Fruit fly (Drosophila melanogaster) whole organism, embryonic: ENCODE measurements around the gene CG33160.

Experiments used
- Adf1 ChIP-seq: fragments of 200-800 bp; sonication (Bioruptor generic); IDR thresholded peaks from 2 replicates; pipeline ENCODE4 v1.3.6; 2022; ENCODE audit warnings: missing biosample characterization, missing genetic modification characterization
- Awh ChIP-seq: fragments of 200-800 bp; sonication (Bioruptor generic); IDR thresholded peaks from 2 replicates; pipeline ENCODE4, ENCODE4 v1.3.6; 2022; ENCODE audit warnings: missing biosample characterization, missing genetic modification characterization
- Blimp-1 ChIP-seq: fragments of 200-800 bp; sonication (Bioruptor generic); optimal IDR thresholded peaks from 3 replicates; lab custom pipeline; 2018; ENCODE audit warnings: missing biosample characterization, missing genetic modification characterization, mild to moderate bottlenecking, moderate library complexity, missing genetic modification reagents
- CG12299 ChIP-seq: fragments of 200-800 bp; sonication (Bioruptor generic); optimal IDR thresholded peaks from 2 replicates; lab custom pipeline; 2018; ENCODE audit warnings: missing biosample characterization, mild to moderate bottlenecking, missing genetic modification characterization
- CG14860 ChIP-seq: fragments of 200-800 bp; sonication (Bioruptor generic); IDR thresholded peaks from 3 replicates; pipeline ENCODE4 v1.3.6; 2022; ENCODE audit warnings: missing biosample characterization, missing genetic modification characterization; ENCODE audit not compliant: partially characterized antibody
- CG15479 ChIP-seq: fragments of 200-800 bp; sonication (Bioruptor generic); optimal IDR thresholded peaks from 3 replicates; lab custom pipeline; 2019; ENCODE audit warnings: missing biosample characterization, mild to moderate bottlenecking, missing genetic modification characterization, moderate library complexity
- CG17359 ChIP-seq: fragments of 200-800 bp; sonication (Bioruptor generic); optimal IDR thresholded peaks from 3 replicates; lab custom pipeline; 2018; ENCODE audit warnings: missing biosample characterization, mild to moderate bottlenecking, missing genetic modification characterization, moderate library complexity
- CG34224 ChIP-seq: fragments of 200-800 bp; sonication (Bioruptor generic); IDR thresholded peaks from 3 replicates; pipeline ENCODE4 v1.3.6; 2022; ENCODE audit warnings: missing biosample characterization, missing genetic modification characterization; ENCODE audit not compliant: partially characterized antibody
- CG6254 ChIP-seq: fragments of 200-800 bp; sonication (Bioruptor generic); optimal IDR thresholded peaks from 3 replicates; lab custom pipeline; 2017; ENCODE audit warnings: mild to moderate bottlenecking, missing biosample characterization, missing genetic modification reagents, missing genetic modification characterization
- CG6272 ChIP-seq: fragments of 200-800 bp; sonication (Bioruptor generic); IDR thresholded peaks from 2 replicates; pipeline ENCODE4 v1.3.6; 2022; ENCODE audit warnings: missing biosample characterization, missing genetic modification characterization
- CG8944 ChIP-seq: fragments of 200-800 bp; sonication (Bioruptor generic); optimal IDR thresholded peaks from 3 replicates; lab custom pipeline; 2016; ENCODE audit warnings: missing biosample characterization, missing genetic modification characterization
- Dek ChIP-seq: fragments of 200-800 bp; sonication (Bioruptor generic); optimal IDR thresholded peaks from 3 replicates; lab custom pipeline; 2019; ENCODE audit warnings: missing biosample characterization, mild to moderate bottlenecking, missing genetic modification characterization, moderate library complexity
- Doc3 ChIP-seq: fragments of 200-800 bp; sonication (Bioruptor generic); IDR thresholded peaks from 3 replicates; pipeline ENCODE4 v1.3.6; 2022; ENCODE audit warnings: missing biosample characterization, missing genetic modification characterization; ENCODE audit not compliant: partially characterized antibody
- Eip74EF ChIP-seq, 2 experiments: fragments of 200-800 bp in 1 of 2; fragments of >200 bp in 1 of 2; sonication (Bioruptor generic) in 1 of 2; optimal IDR thresholded peaks; 2 replicates each; lab custom pipeline; 2017 to 2019; ENCODE audit warnings: missing biosample characterization in 2 of 2, missing genetic modification characterization in 2 of 2, mild to moderate bottlenecking in 1 of 2, moderate library complexity in 1 of 2
- GATAe ChIP-seq: fragments of 200-800 bp; sonication (Bioruptor generic); conservative IDR thresholded peaks from 2 replicates; pipeline ENCODE4 v1.3.6; 2022; ENCODE audit warnings: missing biosample characterization, missing genetic modification characterization
- H2.0 ChIP-seq: fragments of 200-800 bp; sonication (Bioruptor generic); IDR thresholded peaks from 2 replicates; pipeline ENCODE4 v1.3.6; 2022; ENCODE audit warnings: missing biosample characterization, missing genetic modification characterization
- HmgD ChIP-seq: fragments of 200-800 bp; sonication (Bioruptor generic); optimal IDR thresholded peaks from 3 replicates; lab custom pipeline; 2016; ENCODE audit warnings: missing biosample characterization, missing genetic modification characterization
- Hsf ChIP-seq: fragments of 200-800 bp; sonication (Bioruptor generic); optimal IDR thresholded peaks from 3 replicates; lab custom pipeline; 2016; ENCODE audit warnings: missing biosample characterization, missing genetic modification characterization
- Lim3 ChIP-seq: fragments of 200-800 bp; sonication (Bioruptor generic); IDR thresholded peaks from 2 replicates; pipeline ENCODE4 v1.3.6; 2022; ENCODE audit warnings: missing biosample characterization, missing genetic modification characterization
- MBD-R2 ChIP-seq: fragments of 200-800 bp; sonication (Bioruptor generic); IDR thresholded peaks from 2 replicates; pipeline ENCODE4 v1.3.6; 2022; ENCODE audit warnings: missing biosample characterization, missing genetic modification characterization
- Myb ChIP-seq: fragments of 200-800 bp; sonication (Bioruptor generic); optimal IDR thresholded peaks from 2 replicates; lab custom pipeline; 2016; ENCODE audit warnings: missing biosample characterization, missing genetic modification characterization
- Nf-YA ChIP-seq: fragments of 200-800 bp; sonication (Bioruptor generic); IDR thresholded peaks from 2 replicates; pipeline ENCODE4 v1.3.6; 2022; ENCODE audit warnings: missing biosample characterization, missing genetic modification characterization
- Opbp ChIP-seq: fragments of 200-800 bp; sonication (Bioruptor generic); IDR thresholded peaks from 3 replicates; pipeline ENCODE4 v1.3.6; 2022; ENCODE audit warnings: missing biosample characterization, missing genetic modification characterization; ENCODE audit not compliant: partially characterized antibody
- Sin3A ChIP-seq: fragments of >200 bp; optimal IDR thresholded peaks from 2 replicates; lab custom pipeline; 2018
- Sry-δ ChIP-seq: fragments of 200-800 bp; sonication (Bioruptor generic); optimal IDR thresholded peaks from 2 replicates; lab custom pipeline; 2016; ENCODE audit warnings: missing biosample characterization, missing genetic modification characterization
- YL-1 ChIP-seq: fragments of 200-800 bp; sonication (Bioruptor generic); optimal IDR thresholded peaks from 3 replicates; lab custom pipeline; 2017; ENCODE audit warnings: missing biosample characterization, mild to moderate bottlenecking, missing genetic modification characterization
- al ChIP-seq: fragments of 200-800 bp; sonication (Bioruptor generic); IDR thresholded peaks from 2 replicates; pipeline ENCODE4 v1.3.6; 2022; ENCODE audit warnings: missing biosample characterization, missing genetic modification characterization
- ash1 ChIP-seq: fragments of 200-800 bp; sonication (Bioruptor generic); optimal IDR thresholded peaks from 2 replicates; lab custom pipeline; 2018; ENCODE audit warnings: missing biosample characterization, mild to moderate bottlenecking, missing genetic modification characterization
- ato ChIP-seq: fragments of 200-800 bp; sonication (Bioruptor generic); IDR thresholded peaks from 2 replicates; pipeline ENCODE4 v1.3.6; 2022; ENCODE audit warnings: missing biosample characterization, missing genetic modification characterization; ENCODE audit not compliant: partially characterized antibody
- cad ChIP-seq: fragments of >200 bp; optimal IDR thresholded peaks from 2 replicates; lab custom pipeline; 2017; ENCODE audit warnings: missing biosample characterization, missing genetic modification characterization
- gfzf ChIP-seq: fragments of 200-800 bp; sonication (Bioruptor generic); optimal IDR thresholded peaks from 2 replicates; lab custom pipeline; 2016; ENCODE audit warnings: missing biosample characterization, mild to moderate bottlenecking, missing genetic modification characterization, moderate library complexity
- klu ChIP-seq: fragments of 200-800 bp; sonication (Bioruptor generic); IDR thresholded peaks from 2 replicates; pipeline ENCODE4 v1.3.6; 2022; ENCODE audit warnings: missing biosample characterization, missing genetic modification characterization
- mam ChIP-seq: fragments of 200-800 bp; sonication (Bioruptor generic); optimal IDR thresholded peaks from 3 replicates; lab custom pipeline; 2016; ENCODE audit warnings: missing biosample characterization, missing genetic modification characterization
- mld ChIP-seq: fragments of 200-800 bp; sonication (Bioruptor generic); IDR thresholded peaks from 3 replicates; pipeline ENCODE4 v1.3.6; 2022; ENCODE audit warnings: missing biosample characterization, missing genetic modification characterization; ENCODE audit not compliant: partially characterized antibody
- pros ChIP-seq: fragments of 200-800 bp; sonication (Bioruptor generic); optimal IDR thresholded peaks from 3 replicates; lab custom pipeline; 2019; ENCODE audit warnings: missing biosample characterization, mild to moderate bottlenecking, missing genetic modification characterization, moderate library complexity
- row ChIP-seq: fragments of 200-800 bp; sonication (Bioruptor generic); IDR thresholded peaks from 3 replicates; pipeline ENCODE4 v1.3.6; 2022; ENCODE audit warnings: missing biosample characterization, missing genetic modification characterization
- sens ChIP-seq: fragments of 200-800 bp; sonication (Bioruptor generic); peaks from one replicate; lab custom pipeline; 2016; ENCODE audit warnings: missing biosample characterization, missing genetic modification characterization
- slp2 ChIP-seq: fragments of 200-800 bp; sonication (Bioruptor generic); optimal IDR thresholded peaks from 2 replicates; lab custom pipeline; 2016; ENCODE audit warnings: missing biosample characterization, missing genetic modification characterization
- sna ChIP-seq: fragments of 200-800 bp; sonication (Bioruptor generic); IDR thresholded peaks from 2 replicates; pipeline ENCODE4 v1.3.6; 2022; ENCODE audit warnings: missing biosample characterization, missing genetic modification characterization; ENCODE audit not compliant: partially characterized antibody
- tna ChIP-seq: fragments of 200-800 bp; sonication (Bioruptor generic); IDR thresholded peaks from 2 replicates; pipeline ENCODE4 v1.3.6; 2022; ENCODE audit warnings: missing biosample characterization, missing genetic modification characterization; ENCODE audit not compliant: partially characterized antibody

CG33160 gene

DNA sequence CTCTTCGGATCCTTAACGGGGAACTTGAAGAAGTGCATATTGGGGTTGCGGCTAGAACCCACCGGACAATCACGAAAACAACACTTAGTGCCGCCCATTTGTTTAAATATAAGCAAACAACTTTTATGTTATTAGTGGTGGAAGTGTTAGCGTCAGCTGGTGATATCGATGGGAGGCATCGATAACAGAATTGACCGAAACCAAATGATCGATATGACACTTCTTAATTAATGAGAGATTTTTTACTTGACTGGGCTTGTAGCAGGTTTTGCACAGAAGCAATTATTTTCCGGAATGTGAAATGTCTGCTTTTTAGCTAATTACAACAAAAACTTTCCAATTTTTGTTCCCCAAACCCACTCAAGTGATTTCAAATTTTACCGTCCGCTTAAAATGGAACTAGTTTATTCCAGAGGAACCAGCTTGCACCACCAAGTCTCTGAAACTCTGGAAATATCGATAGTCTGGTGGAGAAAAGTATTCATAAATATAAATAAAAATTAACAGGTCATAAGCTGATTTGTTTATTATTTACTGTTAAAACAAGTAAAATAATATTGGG, 13.7 kb downstream of the CG33160 start, which contains the start of gene CG14965 (continued):
- no peak for TF ChIP-seq Nf-YA (GFP tag; lab: Robert Waterston, UW)
- TF ChIP-seq ash1: no peak
- peak; percentile 87 for TF ChIP-seq CG14860
- TF ChIP-seq Lim3: no peak
- peak; percentile 84 for TF ChIP-seq CG34224
- no peak for TF ChIP-seq Dek
- TF ChIP-seq Blimp-1: no peak
- peak; percentile 95 for TF ChIP-seq Sry-δ (GFP tag; lab: Kevin White, UChicago)
- TF ChIP-seq H2.0 (GFP tag; lab: Robert Waterston, UW): no peak
- TF ChIP-seq ato (GFP tag; lab: Robert Waterston, UW): peak; percentile 75
- peak; percentile 84 for TF ChIP-seq Sin3A (lab: Kevin White, UChicago)
- TF ChIP-seq Hsf (GFP tag; lab: Kevin White, UChicago): no peak
- TF ChIP-seq Eip74EF (GFP tag; optimal IDR thresholded peaks at IDR 0.05; lab: Kevin White, UChicago): no peak
- peak; percentile 75; the same call in 2 of the 3 replicates for TF ChIP-seq mld (GFP tag; lab: Robert Waterston, UW)
- TF ChIP-seq CG6272 (GFP tag; lab: Robert Waterston, UW): peak; percentile 30; the same call in 1 of the 2 replicates
- TF ChIP-seq Opbp: peak; percentile 82; the same call in 2 of the 3 replicates
- TF ChIP-seq tna: peak; percentile 78
- peak; percentile 13 for TF ChIP-seq mam (GFP tag; lab: Kevin White, UChicago)
- no peak for TF ChIP-seq YL-1 (GFP tag; lab: Kevin White, UChicago)
- TF ChIP-seq CG15479: peak; percentile 79
- TF ChIP-seq sna: peak; percentile 95
- peak; percentile 94 for TF ChIP-seq Myb
- no peak for TF ChIP-seq pros (GFP tag; lab: Kevin White, UChicago)
- peak; percentile 50; the same call in 2 of the 3 replicates for TF ChIP-seq row (GFP tag; lab: Robert Waterston, UW)
- no peak for TF ChIP-seq gfzf (GFP tag; lab: Kevin White, UChicago)
- peak; percentile 62 for TF ChIP-seq MBD-R2 (GFP tag; lab: Robert Waterston, UW)
- TF ChIP-seq sens (GFP tag; lab: Kevin White, UChicago): no peak
- peak; percentile 90 for TF ChIP-seq Doc3 (GFP tag; lab: Robert Waterston, UW)

DNA sequence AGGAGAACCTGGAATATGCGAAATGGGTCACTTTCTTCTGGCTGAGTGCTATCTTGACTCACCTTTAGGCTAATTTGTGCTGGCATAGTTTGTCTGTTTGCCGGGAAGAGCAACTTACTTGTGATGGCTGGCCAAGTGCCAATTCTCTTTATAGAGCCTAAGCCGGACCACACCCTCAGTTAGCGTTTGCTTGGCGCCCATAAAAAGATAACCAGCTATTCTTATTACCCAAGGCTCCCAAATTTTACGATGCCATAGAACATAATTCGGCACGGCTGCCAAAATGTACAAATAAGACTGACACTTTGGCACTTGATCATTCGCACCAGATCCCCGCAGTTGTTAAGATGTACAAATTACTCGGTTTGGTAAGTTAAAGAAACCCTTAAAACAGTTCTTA, 16.5 kb downstream of the CG33160 start, which contains the start of the genes CG42525 and CG14958:
Gene CG42525 (minus strand): TSS at position 101 of the 400 bp plus-strand sequence.
Gene CG14958 (plus strand): TSS at position 332 of the 400 bp plus-strand sequence.
- TF ChIP-seq Adf1 (GFP tag; lab: Robert Waterston, UW) (no peak), klu (GFP tag; lab: Robert Waterston, UW) (no peak), Sry-δ (GFP tag; lab: Kevin White, UChicago) (no peak), HmgD (GFP tag; lab: Kevin White, UChicago) (no peak), GATAe (GFP tag; lab: Robert Waterston, UW) (no peak), CG12299 (tag; lab: Kevin White, UChicago) (no peak), al (GFP tag; lab: Robert Waterston, UW) (no peak), sna (no peak), slp2 (GFP tag; lab: Kevin White, UChicago) (no peak), CG8944 (GFP tag; lab: Kevin White, UChicago) (no peak), cad (no peak), Awh (GFP tag; lab: Robert Waterston, UW) (no peak), CG6254 (GFP tag; lab: Kevin White, UChicago) (no peak), CG17359 (tag; lab: Kevin White, UChicago) (no peak)
